Fruit fly (Drosophila melanogaster) S2 (cell line): ENCODE measurements around the gene CG9917.

Experiments
- CG8478 ChIP-seq: fragments of >200 bp; optimal IDR thresholded peaks from 2 replicates; lab custom pipeline; 2018
- CTCF ChIP-seq, 2 experiments: fragments of >200 bp; optimal IDR thresholded peaks; 2 replicates each; lab custom pipeline; 2018

dm6 chrX:16313078-16313875 is 9.8 kb downstream of the CG9917 start, which contains the start of the genes CG9915 and SWIP:
- TF ChIP-seq CTCF (optimal IDR thresholded peaks at IDR 0.05; lab: Kevin White, UChicago): no peak
- no peak for TF ChIP-seq CG8478 (lab: Kevin White, UChicago)
